Worm (Caenorhabditis elegans) whole organism, mixed stage, embryonic: ENCODE measurements around the gene nhr-67.

Experiments used
- ces-1 ChIP-seq: fragments of 150-350 bp; optimal IDR thresholded peaks from 2 replicates; lab custom pipeline; 2014; ENCODE audit warnings: missing biosample characterization, missing genetic modification reagents, missing genetic modification characterization
- lsy-2 ChIP-seq: fragments of 150-350 bp; optimal IDR thresholded peaks from 2 replicates; lab custom pipeline; 2014; ENCODE audit warnings: missing biosample characterization, missing genetic modification characterization
- nhr-76 ChIP-seq: sonication (generic microtip); optimal IDR thresholded peaks from 2 replicates; lab custom pipeline; 2017; ENCODE audit warnings: missing biosample characterization, missing genetic modification characterization
- snpc-4 ChIP-seq: fragments of 150-350 bp; optimal IDR thresholded peaks from 2 replicates; lab custom pipeline; 2014; ENCODE audit warnings: missing biosample characterization, missing genetic modification characterization

DNA sequence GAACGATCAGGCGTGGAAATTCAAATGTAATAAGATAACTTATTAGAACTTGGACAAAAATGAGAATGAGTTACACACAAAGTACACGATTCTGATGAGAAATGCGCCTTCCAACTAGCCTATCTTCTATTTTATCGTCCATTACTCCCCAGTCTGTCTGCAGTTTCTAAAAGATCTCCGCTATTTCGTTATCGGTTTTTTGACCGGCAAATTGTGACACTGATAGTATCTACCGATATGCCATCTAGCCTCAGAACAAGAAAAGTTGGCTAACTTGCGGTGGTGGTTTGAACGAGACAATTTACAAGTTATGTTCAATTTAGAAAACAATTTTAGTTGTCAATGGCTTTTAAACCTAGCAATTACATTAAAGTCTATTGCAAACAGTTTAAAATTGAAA is 42.0 kb downstream of the nhr-67 start:
- no peak for TF ChIP-seq ces-1 (GFP tag; lab: Kevin White, UChicago)
- no peak for TF ChIP-seq nhr-76 (tag; lab: Kevin White, UChicago)
- no peak for TF ChIP-seq lsy-2 (tag; lab: Kevin White, UChicago)
- TF ChIP-seq snpc-4 (tag; lab: Kevin White, UChicago): no peak
